Worm (Caenorhabditis elegans): ENCODE measurements around the gene rab-37.

Gene rab-37

ce11 chrX:4244489-4245123, 9.0 kb upstream of the rab-37 start:
- TF ChIP-seq hlh-8 (tag; optimal IDR thresholded peaks at IDR 0.05) = no peak
- TF ChIP-seq syd-9 (tag; optimal IDR thresholded peaks at IDR 0.05) = no peak
- no peak for TF ChIP-seq sox-2 (GFP tag; IDR thresholded peaks at IDR 0.05)
- no peak for TF ChIP-seq dmd-4 (tag; optimal IDR thresholded peaks at IDR 0.05; ENCODE audit: borderline replicate concordance)
- TF ChIP-seq zip-5 (tag; optimal IDR thresholded peaks at IDR 0.05) = no peak
- no peak for TF ChIP-seq fkh-6 (tag; optimal IDR thresholded peaks at IDR 0.05)
- TF ChIP-seq elt-4 (tag; optimal IDR thresholded peaks at IDR 0.05) = no peak
- TF ChIP-seq ceh-9 (tag; optimal IDR thresholded peaks at IDR 0.05) = no peak
- TF ChIP-seq fkh-10 (GFP tag; optimal IDR thresholded peaks at IDR 0.05) = no peak
- no peak for TF ChIP-seq ttx-3 (tag; optimal IDR thresholded peaks at IDR 0.05)
- no peak for TF ChIP-seq ama-1 (optimal IDR thresholded peaks at IDR 0.05)
- TF ChIP-seq pros-1 (tag; optimal IDR thresholded peaks at IDR 0.05) = no peak
- TF ChIP-seq ceh-48 (tag; optimal IDR thresholded peaks at IDR 0.05) = no peak
- no peak for TF ChIP-seq Y22D7AL.16 (tag; optimal IDR thresholded peaks at IDR 0.05)
- no peak for TF ChIP-seq pat-9 (tag; optimal IDR thresholded peaks at IDR 0.05)
- no peak for TF ChIP-seq F13H6.1 (tag; optimal IDR thresholded peaks at IDR 0.05)
- no peak for TF ChIP-seq mec-3 (tag; optimal IDR thresholded peaks at IDR 0.05; ENCODE audit: borderline replicate concordance)
- TF ChIP-seq npax-4 (tag; optimal IDR thresholded peaks at IDR 0.05) = no peak
- no peak for TF ChIP-seq unc-42 (tag; optimal IDR thresholded peaks at IDR 0.05)
- TF ChIP-seq fax-1 (tag; optimal IDR thresholded peaks at IDR 0.05) = no peak

ce11 chrX:4238971-4239370, 3.3 kb upstream of the rab-37 start:
- TF ChIP-seq dve-1 (tag; optimal IDR thresholded peaks at IDR 0.05) = no peak
- TF ChIP-seq unc-42 (tag; optimal IDR thresholded peaks at IDR 0.05) = peak; percentile 59

DNA sequence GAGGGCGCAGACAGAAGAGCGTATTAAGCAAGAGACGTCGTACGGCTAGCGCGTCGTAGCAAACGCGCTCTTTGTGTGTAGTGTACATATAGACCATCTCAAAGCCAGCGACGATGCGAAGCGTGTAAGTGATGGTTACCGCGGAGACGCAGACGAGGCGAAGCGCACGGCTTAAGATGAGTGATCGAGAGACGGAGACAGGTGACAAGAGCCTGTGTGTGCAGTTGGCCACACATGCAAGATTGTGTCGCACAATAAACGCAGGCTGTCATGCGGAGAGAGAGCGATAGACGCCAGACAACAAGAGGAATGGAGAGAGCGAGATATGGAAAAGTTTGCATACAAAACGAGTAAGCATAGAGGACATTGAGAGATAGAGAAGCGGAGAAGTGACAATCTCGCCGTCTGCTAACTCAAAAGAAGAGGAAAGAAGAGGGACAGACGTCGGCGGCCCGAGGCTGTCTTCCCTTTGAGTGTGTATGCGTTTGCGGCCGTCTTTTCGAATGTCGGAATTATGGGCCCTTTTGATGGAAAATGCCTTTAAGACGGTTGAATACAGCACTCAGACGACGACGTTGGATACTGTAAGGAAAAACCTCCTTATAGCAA, 12.8 kb downstream of the rab-37 start:
- TF ChIP-seq hlh-8 (tag; optimal IDR thresholded peaks at IDR 0.05) (no peak), pax-1 (tag; optimal IDR thresholded peaks at IDR 0.05) (peak; percentile 89), unc-42 (tag; optimal IDR thresholded peaks at IDR 0.05) (peak; percentile 25), hlh-15 (tag; optimal IDR thresholded peaks at IDR 0.05) (no peak), ceh-18 (tag; optimal IDR thresholded peaks at IDR 0.05) (peak; percentile 50), madf-2 (tag; optimal IDR thresholded peaks at IDR 0.05) (peak; percentile 3), sox-4 (tag; optimal IDR thresholded peaks at IDR 0.05) (no peak), sdc-2 (tag; optimal IDR thresholded peaks at IDR 0.05) (peak; percentile 71), fkh-6 (tag; optimal IDR thresholded peaks at IDR 0.05) (no peak), ama-1 (optimal IDR thresholded peaks at IDR 0.05) (peak; percentile 83), ttx-3 (tag; optimal IDR thresholded peaks at IDR 0.05) (no peak), pha-2 (tag; optimal IDR thresholded peaks at IDR 0.05) (no peak), ceh-45 (GFP tag; IDR thresholded peaks at IDR 0.05) (no peak), T23F11.4 (GFP tag; optimal IDR thresholded peaks at IDR 0.05) (no peak), ets-4 (tag; optimal IDR thresholded peaks at IDR 0.05) (peak; percentile 14), unc-55 (GFP tag; optimal IDR thresholded peaks at IDR 0.05) (peak; percentile 76), npax-4 (tag; optimal IDR thresholded peaks at IDR 0.05) (no peak), dve-1 (tag; optimal IDR thresholded peaks at IDR 0.05) (peak; percentile 32), tbx-2 (tag; optimal IDR thresholded peaks at IDR 0.05) (peak; percentile 4), eyg-1 (tag; optimal IDR thresholded peaks at IDR 0.05) (peak; percentile 89), ceh-34 (tag; optimal IDR thresholded peaks at IDR 0.05) (peak; percentile 68), sox-2 (GFP tag; IDR thresholded peaks at IDR 0.05) (no peak), lim-6 (tag; optimal IDR thresholded peaks at IDR 0.05) (no peak), Y22D7AL.16 (tag; optimal IDR thresholded peaks at IDR 0.05) (no peak), unc-3 (GFP tag; conservative IDR thresholded peaks at IDR 0.05) (no peak), unc-3 (tag; optimal IDR thresholded peaks at IDR 0.05) (no peak), ahr-1 (tag; optimal IDR thresholded peaks at IDR 0.05) (no peak), F13H6.1 (tag; optimal IDR thresholded peaks at IDR 0.05) (peak; percentile 54), ceh-2 (tag; optimal IDR thresholded peaks at IDR 0.05) (peak; percentile 44), ceh-6 (GFP tag; optimal IDR thresholded peaks at IDR 0.05) (no peak), mec-3 (tag; optimal IDR thresholded peaks at IDR 0.05; ENCODE audit: borderline replicate concordance) (no peak), pag-3 (tag; optimal IDR thresholded peaks at IDR 0.05; ENCODE audit: borderline replicate concordance) (no peak), K09A11.1 (tag; optimal IDR thresholded peaks at IDR 0.05; ENCODE audit: insufficient read depth) (no peak), pros-1 (tag; optimal IDR thresholded peaks at IDR 0.05) (peak; percentile 71), ceh-14 (tag; optimal IDR thresholded peaks at IDR 0.05) (peak; percentile 50), hlh-30 (tag; optimal IDR thresholded peaks at IDR 0.05; ENCODE audit: insufficient read depth) (no peak), che-1 (tag; optimal IDR thresholded peaks at IDR 0.05) (no peak), ceh-9 (tag; optimal IDR thresholded peaks at IDR 0.05) (no peak)

All from whole organism, late embryonic.